Fruit fly (Drosophila melanogaster): ENCODE results near the gene santa-maria.

Gene santa-maria

dm6 chr2L:7495987-7496503 lies 45.0 kb upstream of the santa-maria start, which contains the start of gene Ziz (continued):
- TF ChIP-seq Sox102F (GFP tag; optimal IDR thresholded peaks at IDR 0.05) (no peak), CG3163 (GFP tag; optimal IDR thresholded peaks at IDR 0.05) (peak; percentile 51), nmo (GFP tag; optimal IDR thresholded peaks at IDR 0.05) (peak; percentile 41), CG34422 (GFP tag; IDR thresholded peaks at IDR 0.05) (peak; percentile 68; the same call in 1 of the 3 replicates), CG13296 (GFP tag; optimal IDR thresholded peaks at IDR 0.05) (peak; percentile 62), kay (GFP tag; optimal IDR thresholded peaks at IDR 0.05) (peak; percentile 1), CG8089 (GFP tag; optimal IDR thresholded peaks at IDR 0.05) (no peak), CG8281 (tag; optimal IDR thresholded peaks at IDR 0.05) (no peak), Taf1 (GFP tag; IDR thresholded peaks at IDR 0.05) (no peak), sim (GFP tag; IDR thresholded peaks at IDR 0.05) (no peak), bab2 (GFP tag; optimal IDR thresholded peaks at IDR 0.05) (peak; percentile 3), CG15601 (tag; optimal IDR thresholded peaks at IDR 0.05) (peak; percentile 51), CG4617 (GFP tag; optimal IDR thresholded peaks at IDR 0.05; ENCODE audit: borderline replicate concordance) (peak; percentile 17), H15 (GFP tag; IDR thresholded peaks at IDR 0.05) (no peak), CG32772 (GFP tag; IDR thresholded peaks at IDR 0.05) (no peak), CG30403 (GFP tag; optimal IDR thresholded peaks at IDR 0.05) (no peak), Deaf1 (tag; optimal IDR thresholded peaks at IDR 0.05) (no peak), tup (GFP tag; optimal IDR thresholded peaks at IDR 0.05) (no peak), Oaz (GFP tag; IDR thresholded peaks at IDR 0.05) (no peak), sd (tag; optimal IDR thresholded peaks at IDR 0.05) (peak; percentile 78), CG3726 (GFP tag; IDR thresholded peaks at IDR 0.05) (no peak), Bdp1 (GFP tag; optimal IDR thresholded peaks at IDR 0.05) (no peak), ERR (GFP tag; optimal IDR thresholded peaks at IDR 0.05) (no peak), D19A (tag; optimal IDR thresholded peaks at IDR 0.05) (peak; percentile 32), CG17359 (tag; optimal IDR thresholded peaks at IDR 0.05) (no peak), lab (GFP tag; optimal IDR thresholded peaks at IDR 0.05) (peak; percentile 73), CG17328 (GFP tag; IDR thresholded peaks at IDR 0.05) (peak; percentile 6; the same call in 1 of the 2 replicates), CG12659 (GFP tag; optimal IDR thresholded peaks at IDR 0.05) (peak; percentile 83), CG15011 (GFP tag; optimal IDR thresholded peaks at IDR 0.05) (no peak), nau (GFP tag; optimal IDR thresholded peaks at IDR 0.05) (no peak), pb (GFP tag; optimal IDR thresholded peaks at IDR 0.05) (no peak), schlank (tag; optimal IDR thresholded peaks at IDR 0.05) (no peak), MBD-R2 (GFP tag; IDR thresholded peaks at IDR 0.05) (peak; percentile 23; the same call in 1 of the 2 replicates), fu2 (GFP tag; optimal IDR thresholded peaks at IDR 0.05) (no peak), tgo (GFP tag; IDR thresholded peaks at IDR 0.05) (no peak; the same call in 2 of the 3 replicates), CG4404 (GFP tag; IDR thresholded peaks at IDR 0.05) (no peak), CG16813 (GFP tag; IDR thresholded peaks at IDR 0.05; ENCODE audit: partially characterized antibody) (no peak), Gsc (GFP tag; IDR thresholded peaks at IDR 0.05) (no peak), Dip3 (GFP tag; optimal IDR thresholded peaks at IDR 0.05) (no peak), Sox100B (GFP tag; optimal IDR thresholded peaks at IDR 0.05) (no peak), ro (GFP tag; IDR thresholded peaks at IDR 0.05) (no peak), CoRest (tag; optimal IDR thresholded peaks at IDR 0.05) (peak; percentile 47), fru (optimal IDR thresholded peaks at IDR 0.05) (no peak), CG9876 (GFP tag; optimal IDR thresholded peaks at IDR 0.05) (no peak), CG7786 (GFP tag; optimal IDR thresholded peaks at IDR 0.05) (no peak), CG11093 (GFP tag; IDR thresholded peaks at IDR 0.05) (no peak), luna (GFP tag; optimal IDR thresholded peaks at IDR 0.05) (peak; percentile 61), ab (GFP tag; optimal IDR thresholded peaks at IDR 0.05) (no peak), CG8478 (optimal IDR thresholded peaks at IDR 0.05) (no peak), CG6175 (GFP tag; IDR thresholded peaks at IDR 0.05) (no peak), Med (GFP tag) (peak; percentile 91), CG11247 (GFP tag; IDR thresholded peaks at IDR 0.05) (0 out of 2 replicates have a peak, but pooled peaks have one; percentile 25)
